Worm (Caenorhabditis elegans) whole organism, early embryonic: ENCODE data around the gene M02B1.4.

Experiments
- B0310.2 ChIP-seq: sonication (generic microtip); optimal IDR thresholded peaks from 2 replicates; lab custom pipeline; 2016; ENCODE audit warnings: mild to moderate bottlenecking, missing genetic modification characterization, missing compliant biosample characterization
- F13C5.2 ChIP-seq: sonication (generic microtip); optimal IDR thresholded peaks from 2 replicates; lab custom pipeline; 2017; ENCODE audit warnings: mild to moderate bottlenecking, missing genetic modification characterization, inconsistent platforms, missing compliant biosample characterization
- aly-1 ChIP-seq: sonication (generic microtip); optimal IDR thresholded peaks from 2 replicates; lab custom pipeline; 2016; ENCODE audit warnings: missing genetic modification characterization, missing compliant biosample characterization
- ama-1 ChIP-seq: fragments of 150-350 bp; optimal IDR thresholded peaks from 2 replicates; lab custom pipeline; 2014
- ceh-13 ChIP-seq: fragments of 200-800 bp; sonication (Bioruptor generic); optimal IDR thresholded peaks from 2 replicates; lab custom pipeline; 2018; ENCODE audit warnings: mild to moderate bottlenecking, missing genetic modification characterization, missing compliant biosample characterization
- ceh-36 ChIP-seq: sonication (generic microtip); optimal IDR thresholded peaks from 2 replicates; lab custom pipeline; 2016; ENCODE audit warnings: missing genetic modification characterization, inconsistent platforms, missing compliant biosample characterization
- ets-7 ChIP-seq: sonication (generic microtip); optimal IDR thresholded peaks from 2 replicates; lab custom pipeline; 2016; ENCODE audit warnings: missing genotype, missing genetic modification characterization, missing compliant biosample characterization
- flt-1 ChIP-seq: fragments of 200-800 bp; sonication (Bioruptor generic); IDR thresholded peaks from 2 replicates; pipeline ENCODE4 v1.3.6; 2022; ENCODE audit warnings: missing genetic modification characterization, missing compliant biosample characterization
- hmbx-1 ChIP-seq: sonication (generic microtip); optimal IDR thresholded peaks from 2 replicates; lab custom pipeline; 2016; ENCODE audit warnings: mild to moderate bottlenecking, missing genetic modification characterization, missing compliant biosample characterization
- hnd-1 ChIP-seq: sonication (generic microtip); optimal IDR thresholded peaks from 2 replicates; lab custom pipeline; 2016; ENCODE audit warnings: missing genetic modification characterization, missing compliant biosample characterization
- pes-1 ChIP-seq: fragments of 200-800 bp; sonication (Bioruptor generic); IDR thresholded peaks from 2 replicates; pipeline ENCODE4 v1.3.6; 2022; ENCODE audit warnings: missing genetic modification reagents, missing genetic modification characterization, missing compliant biosample characterization
- scrt-1 ChIP-seq: fragments of 200-800 bp; sonication (Bioruptor generic); IDR thresholded peaks from 2 replicates; pipeline ENCODE4 v1.3.6; 2022; ENCODE audit warnings: missing genetic modification characterization, missing compliant biosample characterization
- sea-1 ChIP-seq: fragments of 200-800 bp; sonication (Bioruptor generic); conservative IDR thresholded peaks from 2 replicates; pipeline ENCODE4 v1.3.6; 2022; ENCODE audit warnings: missing genetic modification characterization, missing compliant biosample characterization

DNA sequence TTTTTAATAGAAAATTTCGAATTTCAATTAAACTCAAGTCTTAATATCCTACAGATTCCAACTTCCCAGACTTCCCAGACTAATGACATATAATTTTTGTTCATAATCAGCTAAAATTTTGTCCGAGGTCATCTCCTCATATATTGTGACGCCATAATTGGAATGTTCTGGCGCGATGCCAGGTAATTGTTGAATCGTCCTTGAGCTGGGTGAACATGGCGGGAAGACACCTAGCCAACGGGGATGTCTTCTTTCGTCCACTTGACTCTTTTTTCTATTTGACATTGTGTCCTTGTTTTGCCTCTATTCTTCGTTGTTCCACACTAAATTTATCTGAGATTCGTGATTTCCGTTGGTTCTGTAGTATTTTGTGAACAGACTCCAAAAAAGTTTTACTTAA, 28.3 kb downstream of the M02B1.4 start:
- TF ChIP-seq sea-1 (GFP tag; lab: Robert Waterston, UW) (no peak), scrt-1 (GFP tag; lab: Robert Waterston, UW) (no peak), ets-7 (tag; lab: Kevin White, UChicago) (no peak), pes-1 (GFP tag; lab: Robert Waterston, UW) (no peak), B0310.2 (no peak), ceh-36 (tag; lab: Kevin White, UChicago) (no peak), ceh-13 (GFP tag; lab: Kevin White, UChicago) (no peak), F13C5.2 (tag; lab: Kevin White, UChicago) (no peak), flt-1 (no peak), aly-1 (tag; lab: Kevin White, UChicago) (no peak), ama-1 (no peak), hnd-1 (no peak), hmbx-1 (no peak)
